Fruit fly (Drosophila melanogaster): ENCODE data around the gene Fbxl7.

DNA sequence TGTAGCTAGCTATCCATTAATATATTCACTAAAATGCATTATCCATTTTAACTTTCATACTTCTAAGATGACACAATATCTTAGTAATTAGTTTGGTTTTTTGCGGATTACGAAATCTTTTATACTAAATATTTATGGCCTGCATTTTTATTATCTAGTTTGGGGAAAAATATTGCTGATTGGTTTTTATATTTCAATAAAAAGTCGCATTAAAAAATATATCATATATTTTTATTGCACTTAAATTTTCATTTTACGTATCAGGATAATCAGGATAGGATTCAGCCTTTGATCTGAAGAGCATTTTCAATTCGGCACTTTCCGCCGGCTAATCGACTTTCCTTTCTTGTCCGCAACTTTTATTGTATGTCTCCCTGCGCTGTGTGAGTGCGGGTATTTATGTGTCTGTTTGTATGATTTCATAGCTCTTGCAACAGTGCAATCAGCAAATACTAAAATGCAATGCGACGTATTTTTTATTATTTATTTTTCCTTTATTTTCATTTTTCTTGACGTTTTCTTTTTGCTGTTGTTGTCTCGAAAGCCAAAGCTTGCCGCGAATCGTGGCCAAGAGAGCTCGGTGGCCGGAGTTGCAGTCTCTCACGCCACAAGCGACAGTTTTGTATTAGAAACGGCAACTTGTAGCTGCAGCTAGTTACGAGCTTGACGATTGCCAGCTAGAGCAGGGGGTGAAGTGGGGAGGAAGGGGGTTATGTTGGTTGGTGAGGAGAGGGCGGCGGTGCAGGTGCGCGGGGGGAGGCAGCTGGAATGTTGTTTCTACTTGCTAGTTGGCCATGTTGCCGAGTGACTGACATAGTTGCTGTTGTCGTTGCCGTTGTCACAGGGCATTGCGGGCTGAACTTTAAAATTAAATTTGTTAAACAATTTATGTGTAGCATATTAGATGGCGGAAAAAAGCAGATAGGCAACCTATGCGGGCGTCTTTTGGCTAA lies 2.2 kb downstream of the Fbxl7 start:
- TF ChIP-seq CG17806 (tag; optimal IDR thresholded peaks at IDR 0.05), result no peak
- TF ChIP-seq EcR (GFP tag; optimal IDR thresholded peaks at IDR 0.05), result no peak
- no peak for TF ChIP-seq CG10348 (GFP tag; IDR thresholded peaks at IDR 0.05)
- TF ChIP-seq CG4496 (GFP tag; IDR thresholded peaks at IDR 0.05), result no peak
- no peak for TF ChIP-seq rn (GFP tag; IDR thresholded peaks at IDR 0.05)
- peak; percentile 51; the same call in 1 of the 2 replicates for TF ChIP-seq CG32121 (GFP tag; IDR thresholded peaks at IDR 0.05)

Data from whole organism, pupa.